Worm (Caenorhabditis elegans): ENCODE data around the gene str-64.

str-64 gene

ce11 chrV:3284629-3285028 is 1.6 kb downstream of the str-64 start, which contains the start of gene F35F10.5:
Gene F35F10.5 (plus strand): TSS chrV:3284929.
- no peak for TF ChIP-seq unc-42 (tag; optimal IDR thresholded peaks at IDR 0.05)
- no peak for TF ChIP-seq ceh-2 (tag; optimal IDR thresholded peaks at IDR 0.05)

ce11 chrV:3287330-3287729 is 4.3 kb downstream of the str-64 start, which contains the start of gene F35F10.7:
Gene F35F10.7 (minus strand): TSS chrV:3287430.
- TF ChIP-seq C08G9.2 (tag; optimal IDR thresholded peaks at IDR 0.05), result no peak
- TF ChIP-seq ref-2 (tag; optimal IDR thresholded peaks at IDR 0.05), result no peak
- no peak for TF ChIP-seq lim-6 (tag; optimal IDR thresholded peaks at IDR 0.05)
- TF ChIP-seq ztf-16 (tag; optimal IDR thresholded peaks at IDR 0.05), result no peak
- TF ChIP-seq ama-1 (optimal IDR thresholded peaks at IDR 0.05), result no peak
- TF ChIP-seq rnt-1 (tag; optimal IDR thresholded peaks at IDR 0.05), result no peak
- no peak for TF ChIP-seq ets-4 (tag; optimal IDR thresholded peaks at IDR 0.05)
- TF ChIP-seq madf-2 (tag; optimal IDR thresholded peaks at IDR 0.05), result no peak
- TF ChIP-seq unc-86 (tag; optimal IDR thresholded peaks at IDR 0.05), result no peak
- no peak for TF ChIP-seq fkh-10 (GFP tag; optimal IDR thresholded peaks at IDR 0.05)

ce11 chrV:3288134-3288533 is 5.1 kb downstream of the str-64 start:
- TF ChIP-seq tbx-7 (tag; optimal IDR thresholded peaks at IDR 0.05) (no peak), dmd-4 (tag; optimal IDR thresholded peaks at IDR 0.05; ENCODE audit: borderline replicate concordance) (no peak)

ce11 chrV:3289267-3289666 is 6.2 kb downstream of the str-64 start, which contains the start of gene F35F10.6:
Gene F35F10.6 (minus strand): TSS chrV:3289367.
- TF ChIP-seq ceh-18 (tag; optimal IDR thresholded peaks at IDR 0.05) (no peak), C08G9.2 (tag; optimal IDR thresholded peaks at IDR 0.05) (no peak), ceh-22 (tag; optimal IDR thresholded peaks at IDR 0.05) (no peak)

- TF ChIP-seq madf-2 (tag; optimal IDR thresholded peaks at IDR 0.05), result no peak
- TF ChIP-seq ets-4 (tag; optimal IDR thresholded peaks at IDR 0.05), result no peak
- no peak for TF ChIP-seq ceh-19 (GFP tag; optimal IDR thresholded peaks at IDR 0.05)
- TF ChIP-seq lim-6 (tag; optimal IDR thresholded peaks at IDR 0.05), result no peak
Measured at ce11 chrV:3295368-3295767, 12.3 kb downstream of the str-64 start.

ce11 chrV:3297764-3298163 is 14.7 kb downstream of the str-64 start, which contains the start of gene srx-122:
Gene srx-122 (minus strand): TSS chrV:3297864.
- TF ChIP-seq ref-2 (tag; optimal IDR thresholded peaks at IDR 0.05), result no peak
- no peak for TF ChIP-seq fkh-6 (tag; optimal IDR thresholded peaks at IDR 0.05)
- TF ChIP-seq unc-42 (tag; optimal IDR thresholded peaks at IDR 0.05), result no peak
- no peak for TF ChIP-seq ceh-9 (tag; optimal IDR thresholded peaks at IDR 0.05)
- no peak for TF ChIP-seq ttx-3 (tag; optimal IDR thresholded peaks at IDR 0.05)
- TF ChIP-seq sox-4 (tag; optimal IDR thresholded peaks at IDR 0.05), result no peak
- TF ChIP-seq lim-6 (tag; optimal IDR thresholded peaks at IDR 0.05), result no peak
- TF ChIP-seq ceh-34 (tag; optimal IDR thresholded peaks at IDR 0.05), result no peak
- TF ChIP-seq K02D7.2 (tag; optimal IDR thresholded peaks at IDR 0.05), result no peak
- TF ChIP-seq hlh-6 (tag; optimal IDR thresholded peaks at IDR 0.05), result no peak
- no peak for TF ChIP-seq syd-9 (tag; optimal IDR thresholded peaks at IDR 0.05)
- no peak for TF ChIP-seq nfya-1 (tag; optimal IDR thresholded peaks at IDR 0.05)
- TF ChIP-seq pha-2 (tag; optimal IDR thresholded peaks at IDR 0.05), result no peak
- TF ChIP-seq elt-2 (tag; optimal IDR thresholded peaks at IDR 0.05), result no peak

ce11 chrV:3299437-3299836 is 16.4 kb downstream of the str-64 start:
- TF ChIP-seq tbx-2 (tag; optimal IDR thresholded peaks at IDR 0.05), result no peak
- TF ChIP-seq unc-86 (tag; optimal IDR thresholded peaks at IDR 0.05), result no peak
- no peak for TF ChIP-seq sox-4 (tag; optimal IDR thresholded peaks at IDR 0.05)
- TF ChIP-seq nfya-1 (tag; optimal IDR thresholded peaks at IDR 0.05), result no peak
- no peak for TF ChIP-seq K09A11.1 (tag; optimal IDR thresholded peaks at IDR 0.05; ENCODE audit: insufficient read depth)
- TF ChIP-seq ceh-22 (tag; optimal IDR thresholded peaks at IDR 0.05), result no peak
- no peak for TF ChIP-seq syd-9 (tag; optimal IDR thresholded peaks at IDR 0.05)
- TF ChIP-seq fax-1 (tag; optimal IDR thresholded peaks at IDR 0.05), result no peak
- TF ChIP-seq pros-1 (tag; optimal IDR thresholded peaks at IDR 0.05), result no peak
- no peak for TF ChIP-seq ceh-45 (GFP tag; IDR thresholded peaks at IDR 0.05)
- TF ChIP-seq pqm-1 (tag; optimal IDR thresholded peaks at IDR 0.05), result no peak
- TF ChIP-seq lim-6 (tag; optimal IDR thresholded peaks at IDR 0.05), result no peak
- no peak for TF ChIP-seq rnt-1 (tag; optimal IDR thresholded peaks at IDR 0.05)
